Worm (Caenorhabditis elegans) whole organism, L4/young adult: ENCODE data around the gene lgc-46.

ENCODE experiments used
- W03F9.2 ChIP-seq: fragments of 150-350 bp; optimal IDR thresholded peaks from 2 replicates; lab custom pipeline; 2014; ENCODE audit warnings: missing biosample characterization, missing genetic modification characterization
- dao-5 ChIP-seq: sonication (generic microtip); optimal IDR thresholded peaks from 2 replicates; lab custom pipeline; 2016; ENCODE audit warnings: missing genotype, missing genetic modification characterization, moderate library complexity, missing compliant biosample characterization
- him-1 ChIP-seq: sonication (generic microtip); optimal IDR thresholded peaks from 2 replicates; lab custom pipeline; 2016; ENCODE audit warnings: missing genotype, missing genetic modification reagents, missing genetic modification characterization, missing compliant biosample characterization

DNA sequence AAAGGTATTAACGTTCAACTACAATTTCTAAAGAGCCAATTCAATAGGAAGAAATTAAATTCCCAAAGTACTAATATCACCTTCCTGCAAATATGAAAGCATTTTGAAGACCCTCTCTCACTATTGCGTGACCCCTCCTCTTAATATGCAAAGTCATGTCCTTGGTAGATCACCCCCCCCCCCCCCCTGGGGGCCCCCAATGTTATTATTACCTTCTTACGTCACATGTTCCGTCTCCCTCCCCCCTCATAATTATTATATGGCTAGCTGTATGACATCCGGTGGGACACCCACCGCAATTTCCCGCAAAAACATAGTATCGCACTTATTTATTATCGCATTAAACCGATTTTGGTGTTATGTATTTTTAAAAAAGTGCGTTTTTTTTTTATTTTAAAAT is 26.1 kb upstream of the lgc-46 start:
- no peak for TF ChIP-seq W03F9.2 (tag; lab: Kevin White, UChicago)
- TF ChIP-seq him-1 (tag; lab: Kevin White, UChicago) = no peak
- no peak for TF ChIP-seq dao-5
